Worm (Caenorhabditis elegans) whole organism, early embryonic: ENCODE results near the gene mlc-2.

Experiments
- B0310.2 ChIP-seq: sonication (generic microtip); optimal IDR thresholded peaks from 2 replicates; lab custom pipeline; 2016; ENCODE audit warnings: mild to moderate bottlenecking, missing genetic modification characterization, missing compliant biosample characterization
- F13C5.2 ChIP-seq: sonication (generic microtip); optimal IDR thresholded peaks from 2 replicates; lab custom pipeline; 2017; ENCODE audit warnings: mild to moderate bottlenecking, missing genetic modification characterization, inconsistent platforms, missing compliant biosample characterization
- aly-1 ChIP-seq: sonication (generic microtip); optimal IDR thresholded peaks from 2 replicates; lab custom pipeline; 2016; ENCODE audit warnings: missing genetic modification characterization, missing compliant biosample characterization
- ama-1 ChIP-seq: fragments of 150-350 bp; optimal IDR thresholded peaks from 2 replicates; lab custom pipeline; 2014
- ceh-13 ChIP-seq: fragments of 200-800 bp; sonication (Bioruptor generic); optimal IDR thresholded peaks from 2 replicates; lab custom pipeline; 2018; ENCODE audit warnings: mild to moderate bottlenecking, missing genetic modification characterization, missing compliant biosample characterization
- ceh-36 ChIP-seq: sonication (generic microtip); optimal IDR thresholded peaks from 2 replicates; lab custom pipeline; 2016; ENCODE audit warnings: missing genetic modification characterization, inconsistent platforms, missing compliant biosample characterization
- ets-7 ChIP-seq: sonication (generic microtip); optimal IDR thresholded peaks from 2 replicates; lab custom pipeline; 2016; ENCODE audit warnings: missing genotype, missing genetic modification characterization, missing compliant biosample characterization
- flt-1 ChIP-seq: fragments of 200-800 bp; sonication (Bioruptor generic); IDR thresholded peaks from 2 replicates; pipeline ENCODE4 v1.3.6; 2022; ENCODE audit warnings: missing genetic modification characterization, missing compliant biosample characterization
- hmbx-1 ChIP-seq: sonication (generic microtip); optimal IDR thresholded peaks from 2 replicates; lab custom pipeline; 2016; ENCODE audit warnings: mild to moderate bottlenecking, missing genetic modification characterization, missing compliant biosample characterization
- hmg-4 ChIP-seq: fragments of 200-800 bp; sonication (Bioruptor generic); optimal IDR thresholded peaks from 2 replicates; lab custom pipeline; 2018; ENCODE audit warnings: mild to moderate bottlenecking, missing genetic modification characterization, missing compliant biosample characterization
- hnd-1 ChIP-seq: sonication (generic microtip); optimal IDR thresholded peaks from 2 replicates; lab custom pipeline; 2016; ENCODE audit warnings: missing genetic modification characterization, missing compliant biosample characterization
- pes-1 ChIP-seq: fragments of 200-800 bp; sonication (Bioruptor generic); IDR thresholded peaks from 2 replicates; pipeline ENCODE4 v1.3.6; 2022; ENCODE audit warnings: missing genetic modification reagents, missing genetic modification characterization, missing compliant biosample characterization
- scrt-1 ChIP-seq: fragments of 200-800 bp; sonication (Bioruptor generic); IDR thresholded peaks from 2 replicates; pipeline ENCODE4 v1.3.6; 2022; ENCODE audit warnings: missing genetic modification characterization, missing compliant biosample characterization
- sea-1 ChIP-seq: fragments of 200-800 bp; sonication (Bioruptor generic); conservative IDR thresholded peaks from 2 replicates; pipeline ENCODE4 v1.3.6; 2022; ENCODE audit warnings: missing genetic modification characterization, missing compliant biosample characterization
- tbx-11 ChIP-seq: fragments of 200-800 bp; sonication (Bioruptor generic); IDR thresholded peaks from 2 replicates; pipeline ENCODE4 v1.3.6; 2022; ENCODE audit warnings: missing genetic modification characterization, missing compliant biosample characterization
- tbx-37 ChIP-seq: fragments of 200-800 bp; sonication (Bioruptor generic); conservative IDR thresholded peaks from 2 replicates; pipeline ENCODE4 v1.3.6; 2022; ENCODE audit warnings: missing genetic modification reagents, missing genetic modification characterization, missing compliant biosample characterization
- tra-4 ChIP-seq: sonication (generic microtip); optimal IDR thresholded peaks from 2 replicates; lab custom pipeline; 2017; ENCODE audit warnings: missing genetic modification characterization, missing compliant biosample characterization

Gene mlc-2

DNA sequence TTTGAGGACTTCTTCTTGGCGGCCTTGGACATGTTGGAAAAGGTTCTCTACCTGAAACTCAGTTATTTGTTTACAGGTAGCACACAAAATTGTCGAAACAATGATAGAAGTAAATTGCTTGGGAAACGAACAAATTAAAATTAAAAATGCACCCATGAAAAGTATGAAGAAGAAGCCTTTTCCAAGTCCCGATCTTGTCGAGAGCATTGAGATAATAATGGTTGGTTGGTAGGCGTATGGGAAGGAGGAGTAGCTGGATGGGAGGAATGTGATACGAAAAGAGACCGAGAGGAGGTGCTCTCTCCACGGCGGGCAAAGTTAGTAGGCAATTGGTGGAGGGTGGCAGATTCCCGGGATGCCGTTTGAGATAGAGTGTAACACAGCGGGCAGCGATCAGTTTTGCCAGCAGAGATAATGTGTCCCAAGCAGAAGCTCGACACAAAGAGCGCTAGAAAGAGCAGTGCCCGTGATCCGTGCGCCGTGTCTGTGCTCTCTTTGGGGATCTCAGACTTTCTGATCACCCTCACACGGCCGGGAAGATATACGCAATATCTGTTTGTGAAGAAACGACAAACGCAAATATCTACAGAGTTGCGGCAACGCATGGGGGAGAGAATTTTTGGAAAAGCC, at the start of gene mlc-2:
TSS of gene mlc-2 (minus strand) at position 51 of the 630 bp plus-strand sequence.
- peak; percentile 56 for TF ChIP-seq aly-1 (tag; lab: Kevin White, UChicago)
- TF ChIP-seq ama-1 (lab: Kevin White, UChicago) = no peak
- peak; percentile 7 for TF ChIP-seq hmg-4 (GFP tag; lab: Kevin White, UChicago)

ce11 chrX:17505547-17506181, 49.3 kb upstream of the mlc-2 start:
- TF ChIP-seq tbx-11 (GFP tag; lab: Robert Waterston, UW) (no peak), tbx-37 (GFP tag; lab: Robert Waterston, UW) (no peak), scrt-1 (GFP tag; lab: Robert Waterston, UW) (no peak), ama-1 (lab: Kevin White, UChicago) (no peak), sea-1 (GFP tag; lab: Robert Waterston, UW) (no peak), tra-4 (tag; lab: Kevin White, UChicago) (no peak), flt-1 (GFP tag; lab: Robert Waterston, UW) (no peak), ceh-36 (no peak), hmbx-1 (tag; lab: Kevin White, UChicago) (no peak), hmg-4 (GFP tag; lab: Kevin White, UChicago) (no peak), B0310.2 (no peak), F13C5.2 (tag; lab: Kevin White, UChicago) (no peak), aly-1 (tag; lab: Kevin White, UChicago) (no peak), ceh-13 (no peak), hnd-1 (tag; lab: Kevin White, UChicago) (no peak), pes-1 (GFP tag; lab: Robert Waterston, UW) (no peak), ets-7 (tag; lab: Kevin White, UChicago) (no peak)

DNA sequence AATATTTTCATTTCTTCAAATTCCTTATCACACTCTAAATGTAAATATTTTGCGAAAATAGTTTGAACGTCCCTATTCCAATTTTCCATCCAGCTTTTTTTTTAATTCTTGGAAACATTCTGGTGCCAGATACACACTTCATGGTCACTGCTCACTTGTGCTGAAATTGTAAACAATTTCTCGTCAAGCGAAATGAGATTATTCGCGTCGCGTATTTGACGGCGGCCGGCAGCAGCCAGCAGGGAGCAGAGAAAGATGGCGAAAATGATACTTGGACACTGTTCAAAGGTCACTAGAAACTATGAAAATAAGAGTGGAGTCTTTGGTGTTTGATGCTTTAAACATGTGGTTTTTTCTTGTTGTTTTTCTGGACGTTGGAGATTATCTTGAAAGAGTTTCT, 48.1 kb upstream of the mlc-2 start:
- no peak for TF ChIP-seq tbx-37 (GFP tag; lab: Robert Waterston, UW)

DNA sequence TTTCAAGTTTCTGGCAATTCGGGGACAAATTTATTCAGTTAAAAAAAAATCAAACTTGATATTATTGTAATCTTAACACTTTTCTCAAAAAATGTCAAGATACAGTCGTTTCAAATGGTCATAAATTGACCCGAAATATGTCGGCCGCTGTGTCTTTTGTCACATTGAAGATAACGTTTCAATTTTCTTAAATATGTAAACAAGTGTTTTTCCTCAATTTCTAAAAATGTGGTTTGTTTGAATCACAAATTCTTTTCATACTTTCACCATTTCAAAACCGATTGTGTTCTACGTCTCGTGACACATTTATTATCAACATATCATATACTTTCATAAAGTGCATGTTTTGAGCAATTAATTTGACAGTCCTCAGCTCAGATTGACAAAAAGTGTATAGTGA, 45.9 kb upstream of the mlc-2 start:
- no peak for TF ChIP-seq hmbx-1 (tag; lab: Kevin White, UChicago)
- TF ChIP-seq sea-1 (GFP tag; lab: Robert Waterston, UW) = no peak
- no peak for TF ChIP-seq ceh-13
- no peak for TF ChIP-seq ceh-36
- TF ChIP-seq hnd-1 (tag; lab: Kevin White, UChicago) = no peak
- no peak for TF ChIP-seq B0310.2

ce11 chrX:17486735-17487134, 30.3 kb upstream of the mlc-2 start, which contains the start of gene npr-24:
npr-24 (minus strand) TSS chrX:17486835.
- TF ChIP-seq F13C5.2 (tag; lab: Kevin White, UChicago) (no peak), ceh-13 (no peak), ets-7 (tag; lab: Kevin White, UChicago) (no peak), ama-1 (lab: Kevin White, UChicago) (no peak), B0310.2 (no peak), tbx-11 (GFP tag; lab: Robert Waterston, UW) (no peak)

DNA sequence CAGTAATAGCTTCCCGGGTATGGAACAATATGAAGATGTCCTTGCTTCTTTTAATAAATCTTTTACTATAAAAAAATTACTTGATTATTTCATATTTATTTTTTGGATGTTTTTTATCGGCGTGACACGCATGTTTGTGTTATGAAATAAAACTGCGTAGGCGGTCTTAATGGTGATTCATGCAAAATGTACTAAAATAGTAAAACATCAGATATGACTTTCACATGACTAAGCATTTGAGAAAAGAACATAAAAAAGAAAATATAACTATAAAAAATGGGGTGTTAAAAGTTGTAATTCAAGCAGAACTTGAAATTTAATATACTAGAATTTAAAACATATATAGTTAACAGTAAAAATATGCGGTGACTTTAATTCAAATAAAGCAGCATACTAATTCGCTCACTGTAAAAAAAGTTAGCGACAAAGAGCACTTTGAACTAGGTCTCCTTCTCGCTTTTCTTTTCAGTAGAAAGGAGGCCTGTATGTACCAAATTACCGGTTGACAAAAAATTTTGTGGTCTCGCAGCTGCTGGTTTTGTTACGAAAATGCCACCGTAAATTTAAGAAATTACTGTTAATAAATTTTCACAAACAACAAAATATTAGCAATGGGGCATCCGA, 25.6 kb upstream of the mlc-2 start:
- TF ChIP-seq hmg-4 (GFP tag; lab: Kevin White, UChicago) = no peak
- no peak for TF ChIP-seq flt-1 (GFP tag; lab: Robert Waterston, UW)
- no peak for TF ChIP-seq tbx-11 (GFP tag; lab: Robert Waterston, UW)
- no peak for TF ChIP-seq sea-1 (GFP tag; lab: Robert Waterston, UW)
- TF ChIP-seq hnd-1 (tag; lab: Kevin White, UChicago) = no peak
- TF ChIP-seq ceh-13 = no peak
- no peak for TF ChIP-seq ets-7 (tag; lab: Kevin White, UChicago)
- TF ChIP-seq B0310.2 = no peak
- TF ChIP-seq aly-1 (tag; lab: Kevin White, UChicago) = no peak
- no peak for TF ChIP-seq ama-1 (lab: Kevin White, UChicago)
- TF ChIP-seq F13C5.2 (tag; lab: Kevin White, UChicago) = no peak
- no peak for TF ChIP-seq pes-1 (GFP tag; lab: Robert Waterston, UW)
- TF ChIP-seq scrt-1 (GFP tag; lab: Robert Waterston, UW) = no peak
- no peak for TF ChIP-seq tbx-37 (GFP tag; lab: Robert Waterston, UW)
- no peak for TF ChIP-seq ceh-36
- TF ChIP-seq tra-4 (tag; lab: Kevin White, UChicago) = no peak
- TF ChIP-seq hmbx-1 (tag; lab: Kevin White, UChicago) = no peak

DNA sequence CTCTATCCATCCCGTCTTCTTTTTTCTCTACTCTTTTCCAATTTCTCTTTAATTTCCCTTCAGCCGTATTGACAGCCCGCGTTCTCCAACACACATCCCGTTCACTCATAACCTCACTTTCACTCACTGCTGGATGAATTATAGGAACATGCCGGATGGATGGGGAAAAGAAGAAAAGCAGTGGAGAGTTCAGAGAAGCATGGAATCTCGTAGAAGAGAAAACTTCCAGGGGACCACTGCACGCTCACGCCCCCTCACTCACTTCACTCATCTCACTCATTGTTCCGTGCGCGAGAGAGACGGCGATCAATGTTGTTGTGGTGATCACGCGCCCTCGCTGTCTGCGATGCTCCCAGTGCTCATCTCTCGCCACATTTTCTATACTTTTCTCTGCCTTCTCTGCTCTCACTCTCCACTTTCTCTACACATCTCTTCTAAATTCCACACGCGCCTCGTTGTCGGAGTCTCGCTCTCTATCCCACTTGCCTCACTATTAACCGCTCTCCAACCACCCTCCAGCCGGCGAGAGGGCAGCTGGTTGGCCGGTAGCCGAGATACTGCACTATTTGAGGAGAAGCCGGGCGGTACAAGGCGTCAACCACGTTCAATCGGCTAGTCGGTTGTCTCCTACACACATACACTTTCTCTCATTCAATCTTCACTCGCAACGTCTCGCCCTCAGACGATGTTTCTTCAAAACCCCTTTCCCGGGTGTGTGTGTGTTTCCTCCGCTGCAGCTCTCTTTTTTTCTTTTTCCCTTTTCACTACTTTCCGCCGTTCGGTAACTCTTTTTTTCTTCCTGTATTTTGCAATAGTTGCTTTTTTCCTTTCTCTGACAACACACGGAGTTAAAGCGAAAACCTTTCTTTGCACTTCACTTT, 23.5 kb upstream of the mlc-2 start:
- no peak for TF ChIP-seq sea-1 (GFP tag; lab: Robert Waterston, UW)
- TF ChIP-seq flt-1 (GFP tag; lab: Robert Waterston, UW) = no peak
- peak; percentile 50 for TF ChIP-seq F13C5.2 (tag; lab: Kevin White, UChicago)
- no peak for TF ChIP-seq ceh-13
- no peak for TF ChIP-seq ama-1 (lab: Kevin White, UChicago)
- TF ChIP-seq scrt-1 (GFP tag; lab: Robert Waterston, UW) = no peak
- TF ChIP-seq hmg-4 (GFP tag; lab: Kevin White, UChicago) = peak; percentile 67
- TF ChIP-seq hnd-1 (tag; lab: Kevin White, UChicago) = no peak
- TF ChIP-seq aly-1 (tag; lab: Kevin White, UChicago) = peak; percentile 67
- TF ChIP-seq ets-7 (tag; lab: Kevin White, UChicago) = no peak
- no peak for TF ChIP-seq B0310.2
- TF ChIP-seq hmbx-1 (tag; lab: Kevin White, UChicago) = no peak
- no peak for TF ChIP-seq tra-4 (tag; lab: Kevin White, UChicago)
- no peak for TF ChIP-seq tbx-37 (GFP tag; lab: Robert Waterston, UW)
- no peak for TF ChIP-seq ceh-36
- TF ChIP-seq pes-1 (GFP tag; lab: Robert Waterston, UW) = 0 out of 2 replicates have a peak, but pooled peaks have one; percentile 34
- no peak for TF ChIP-seq tbx-11 (GFP tag; lab: Robert Waterston, UW)
